Worm (Caenorhabditis elegans) whole organism, L2 larva: Measurements from ENCODE around the gene plep-1.

Experiments
- F13H6.1 ChIP-seq: sonication (generic microtip); optimal IDR thresholded peaks from 2 replicates; lab custom pipeline; 2016; ENCODE audit warnings: missing genetic modification characterization, missing compliant biosample characterization
- ZK546.5 ChIP-seq: sonication (generic microtip); optimal IDR thresholded peaks from 2 replicates; lab custom pipeline; 2017; ENCODE audit warnings: missing biosample characterization, missing genetic modification characterization
- egl-27 ChIP-seq: sonication (generic microtip); optimal IDR thresholded peaks from 3 replicates; lab custom pipeline; 2017; ENCODE audit warnings: missing biosample characterization, missing genetic modification reagents, missing genetic modification characterization
- lsy-2 ChIP-seq, 2 experiments: fragments of 150-350 bp in 1 of 2; sonication (generic microtip) in 1 of 2; optimal IDR thresholded peaks; 2 replicates each; lab custom pipeline; 2014 to 2017; ENCODE audit warnings: missing biosample characterization in 2 of 2, missing genetic modification characterization in 2 of 2
- nhr-11 ChIP-seq: fragments of 150-350 bp; optimal IDR thresholded peaks from 2 replicates; lab custom pipeline; 2014; ENCODE audit warnings: missing biosample characterization, missing genetic modification characterization
- nhr-237 ChIP-seq: fragments of 150-350 bp; optimal IDR thresholded peaks from 2 replicates; lab custom pipeline; 2014; ENCODE audit warnings: missing biosample characterization, missing genetic modification characterization
- nhr-6 ChIP-seq: fragments of 150-350 bp; optimal IDR thresholded peaks from 2 replicates; lab custom pipeline; 2014; ENCODE audit warnings: missing biosample characterization, missing genetic modification characterization
- skn-1 ChIP-seq: sonication (generic microtip); optimal IDR thresholded peaks from 2 replicates; lab custom pipeline; 2017; ENCODE audit warnings: missing biosample characterization, missing genetic modification characterization
- zag-1 ChIP-seq: fragments of 150-350 bp; optimal IDR thresholded peaks from 2 replicates; lab custom pipeline; 2014; ENCODE audit warnings: missing biosample characterization, missing genetic modification characterization

DNA sequence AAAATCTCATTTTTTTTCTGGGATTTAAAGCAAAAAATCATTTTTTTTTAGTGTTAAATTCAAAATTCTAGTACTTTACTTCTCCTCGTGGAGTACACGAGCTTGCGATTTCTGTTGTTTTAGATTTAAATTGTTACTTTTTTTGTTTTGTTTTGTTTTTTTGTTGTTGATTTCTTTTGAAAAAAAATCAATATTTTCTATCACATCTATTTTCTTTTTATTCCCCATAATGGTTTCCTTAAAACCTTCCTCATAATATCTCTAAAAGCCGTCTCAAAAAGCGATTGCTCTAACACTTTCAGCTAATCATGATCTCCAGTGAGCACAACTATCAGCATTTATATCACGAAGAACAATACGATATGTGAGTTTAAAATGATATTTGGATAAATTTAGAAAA lies 22.4 kb upstream of the plep-1 start, which contains the start of gene madf-3:
- no peak for TF ChIP-seq nhr-6
- TF ChIP-seq F13H6.1, result no peak
- TF ChIP-seq lsy-2 (tag; optimal IDR thresholded peaks at IDR 0.05; lab: Kevin White, UChicago), result no peak
- TF ChIP-seq ZK546.5 (tag; lab: Kevin White, UChicago), result no peak
- TF ChIP-seq nhr-237, result no peak
- TF ChIP-seq zag-1 (tag; lab: Kevin White, UChicago), result no peak
- no peak for TF ChIP-seq nhr-11 (tag; lab: Kevin White, UChicago)
- no peak for TF ChIP-seq egl-27
- no peak for TF ChIP-seq skn-1 (tag; lab: Kevin White, UChicago)
